Worm (Caenorhabditis elegans): ENCODE measurements around the gene F41B4.2.

DNA sequence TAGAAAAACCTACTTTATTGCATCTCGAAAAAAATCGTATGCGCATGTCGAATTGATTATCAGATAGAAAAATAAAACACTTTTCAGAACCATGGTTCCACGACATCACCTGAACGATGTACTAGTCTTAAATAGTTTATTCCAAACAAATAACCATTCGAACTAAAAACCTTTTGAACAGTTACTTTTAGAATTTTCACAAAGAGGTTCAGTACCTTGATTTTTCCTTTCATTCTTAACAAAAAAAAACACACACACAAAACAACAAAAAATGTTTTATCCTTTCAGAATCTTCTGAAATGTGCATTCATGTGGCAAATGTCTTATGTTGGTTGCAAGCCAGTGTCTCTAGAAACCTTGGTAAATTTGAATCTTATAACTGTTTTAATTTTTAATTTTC lies 39.7 kb upstream of the F41B4.2 start, which contains the start of gene F41C6.4:
- TF ChIP-seq nhr-77 (tag; optimal IDR thresholded peaks at IDR 0.05): no peak
- TF ChIP-seq saeg-2 (GFP tag; IDR thresholded peaks at IDR 0.05): no peak
- no peak for TF ChIP-seq ztf-11 (tag; optimal IDR thresholded peaks at IDR 0.05)
- no peak for TF ChIP-seq lin-39 (tag; optimal IDR thresholded peaks at IDR 0.05)
- TF ChIP-seq skn-1 (tag; optimal IDR thresholded peaks at IDR 0.05): no peak
- TF ChIP-seq F49E8.2 (tag; optimal IDR thresholded peaks at IDR 0.05; ENCODE audit: borderline replicate concordance): no peak
- no peak for TF ChIP-seq zip-2 (tag; optimal IDR thresholded peaks at IDR 0.05)
- no peak for TF ChIP-seq T26A8.4 (GFP tag; IDR thresholded peaks at IDR 0.05)

Data from whole organism, L4 larva.